Worm (Caenorhabditis elegans) whole organism, midembryonic: ENCODE results near the gene lmp-1.

Experiments used
- T22C8.4 ChIP-seq: fragments of 200-800 bp; sonication (Bioruptor generic); IDR thresholded peaks from 2 replicates; pipeline ENCODE4 v1.3.6; 2022; ENCODE audit warnings: missing genetic modification characterization, missing compliant biosample characterization
- cog-1 ChIP-seq: sonication (generic microtip); optimal IDR thresholded peaks from 2 replicates; lab custom pipeline; 2016; ENCODE audit warnings: missing genetic modification characterization, missing compliant biosample characterization
- flt-1 ChIP-seq: fragments of 200-800 bp; sonication (Bioruptor generic); IDR thresholded peaks from 2 replicates; pipeline ENCODE4 v1.3.6; 2022; ENCODE audit warnings: missing genetic modification characterization, missing compliant biosample characterization
- med-1 ChIP-seq: sonication (generic microtip); optimal IDR thresholded peaks from 2 replicates; lab custom pipeline; 2017; ENCODE audit warnings: missing genetic modification characterization, mild to moderate bottlenecking, missing compliant biosample characterization, antibody characterized with exemption, missing genetic modification reagents; ENCODE audit not compliant: insufficient read depth
- ref-1 ChIP-seq: fragments of 200-800 bp; sonication (Bioruptor generic); conservative IDR thresholded peaks from 2 replicates; pipeline ENCODE4 v1.3.6; 2022; ENCODE audit warnings: missing genetic modification reagents, missing genetic modification characterization, missing compliant biosample characterization
- ztf-23 ChIP-seq: fragments of 200-800 bp; sonication (Bioruptor generic); IDR thresholded peaks from 2 replicates; pipeline ENCODE4 v1.3.6; 2022; ENCODE audit warnings: missing genetic modification reagents, missing genetic modification characterization, missing compliant biosample characterization
- ztf-29 ChIP-seq: fragments of 200-800 bp; sonication (Bioruptor generic); IDR thresholded peaks from 2 replicates; pipeline ENCODE4 v1.3.6; 2022; ENCODE audit warnings: missing genetic modification reagents, missing genetic modification characterization, missing compliant biosample characterization

DNA sequence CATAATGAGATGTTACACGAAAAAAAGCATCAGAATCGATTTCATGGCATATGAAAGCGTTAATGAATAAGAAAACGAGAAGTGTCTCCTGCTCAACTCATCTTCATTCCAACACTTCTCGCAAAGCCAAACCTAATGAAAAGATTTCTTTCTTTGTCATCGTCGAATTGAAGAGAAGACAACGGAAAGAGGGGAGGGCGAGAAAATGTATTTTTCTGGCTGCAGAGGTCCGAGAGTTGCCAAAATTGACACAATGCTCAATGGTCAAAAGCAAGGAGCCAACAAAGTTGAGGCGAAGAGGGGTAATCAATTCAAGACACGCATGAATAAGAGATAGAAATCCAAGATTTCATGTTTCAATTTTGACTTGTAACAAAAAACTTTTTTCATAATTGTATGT is 41.6 kb upstream of the lmp-1 start:
- TF ChIP-seq cog-1 (tag; lab: Kevin White, UChicago) (no peak), med-1 (GFP tag; lab: Kevin White, UChicago) (no peak), ref-1 (no peak), ztf-23 (GFP tag; lab: Robert Waterston, UW) (no peak), flt-1 (no peak), T22C8.4 (GFP tag; lab: Robert Waterston, UW) (no peak), ztf-29 (GFP tag; lab: Robert Waterston, UW) (no peak)
